Worm (Caenorhabditis elegans): ENCODE measurements around the gene hrde-1.
A peak's percentile ranks its signal among the peaks of the same experiment; 100 is the strongest.

ce11 chrIII:4189602-4190001 is 13.6 kb upstream of the hrde-1 start:
- TF ChIP-seq flt-1 (GFP tag; IDR thresholded peaks at IDR 0.05) (no peak), ztf-23 (GFP tag; IDR thresholded peaks at IDR 0.05) (no peak), tab-1 (GFP tag; IDR thresholded peaks at IDR 0.05) (no peak), klf-2 (GFP tag; conservative IDR thresholded peaks at IDR 0.05) (no peak), ztf-29 (GFP tag; IDR thresholded peaks at IDR 0.05) (0 out of 2 replicates have a peak, but pooled peaks have one; percentile 37), ref-1 (GFP tag; conservative IDR thresholded peaks at IDR 0.05) (no peak)
